Fruit fly (Drosophila melanogaster) whole organism, adult: ENCODE measurements around the gene Cypl.

Experiments
- CG11617 ChIP-seq: fragments of 200-800 bp; sonication (Bioruptor generic); optimal IDR thresholded peaks from 2 replicates; lab custom pipeline; 2017; ENCODE audit warnings: mild to moderate bottlenecking, missing biosample characterization, missing genetic modification reagents, missing genetic modification characterization
- CG14711 ChIP-seq: fragments of 200-800 bp; sonication (Bioruptor generic); optimal IDR thresholded peaks from 2 replicates; lab custom pipeline; 2018; ENCODE audit warnings: missing biosample characterization, mild to moderate bottlenecking, missing genetic modification characterization, moderate library complexity
- CG33017 ChIP-seq: fragments of 200-800 bp; sonication (Bioruptor generic); optimal IDR thresholded peaks from 2 replicates; lab custom pipeline; 2018; ENCODE audit warnings: missing biosample characterization, mild to moderate bottlenecking, missing genetic modification characterization, moderate library complexity
- CG7045 ChIP-seq: fragments of 200-800 bp; sonication (Bioruptor generic); optimal IDR thresholded peaks from 2 replicates; lab custom pipeline; 2017; ENCODE audit warnings: missing biosample characterization, mild to moderate bottlenecking, missing genetic modification characterization
- CG7101 ChIP-seq: fragments of 200-800 bp; sonication (Bioruptor generic); optimal IDR thresholded peaks from 2 replicates; lab custom pipeline; 2018; ENCODE audit warnings: missing biosample characterization, mild to moderate bottlenecking, missing genetic modification characterization, moderate library complexity
- Clk ChIP-seq: fragments of 200-800 bp; sonication (Bioruptor generic); optimal IDR thresholded peaks from 2 replicates; lab custom pipeline; 2017; ENCODE audit warnings: missing biosample characterization, missing genetic modification characterization
- Hr96 ChIP-seq: fragments of 200-800 bp; sonication (Bioruptor generic); optimal IDR thresholded peaks from 2 replicates; lab custom pipeline; 2016; ENCODE audit warnings: missing biosample characterization, missing genetic modification characterization
- bab1 ChIP-seq: fragments of 200-800 bp; sonication (Bioruptor generic); optimal IDR thresholded peaks from 3 replicates; lab custom pipeline; 2019; ENCODE audit warnings: missing biosample characterization, mild to moderate bottlenecking, missing genetic modification characterization, moderate library complexity
- cic ChIP-seq: fragments of 200-800 bp; sonication (Bioruptor generic); optimal IDR thresholded peaks from 2 replicates; lab custom pipeline; 2017; ENCODE audit warnings: missing biosample characterization, mild to moderate bottlenecking, missing genetic modification characterization, moderate library complexity
- cnc ChIP-seq, 2 experiments: fragments of >200 bp; optimal IDR thresholded peaks; 2 replicates each; lab custom pipeline; 2017
- kay ChIP-seq: fragments of 200-800 bp; sonication (Bioruptor generic); peaks from one replicate; lab custom pipeline; 2016; ENCODE audit warnings: missing biosample characterization, missing genetic modification characterization, borderline replicate concordance
- pad ChIP-seq: fragments of 200-800 bp; sonication (Bioruptor generic); optimal IDR thresholded peaks from 3 replicates; lab custom pipeline; 2017; ENCODE audit warnings: missing biosample characterization, missing genetic modification characterization, mild to moderate bottlenecking, moderate library complexity, missing genetic modification reagents
- toe ChIP-seq: fragments of 200-800 bp; sonication (Bioruptor generic); optimal IDR thresholded peaks from 2 replicates; lab custom pipeline; 2016; ENCODE audit warnings: missing biosample characterization, missing genetic modification characterization

dm6 chr3L:515614-516013 is 27.1 kb downstream of the Cypl start:
- TF ChIP-seq bab1 (GFP tag; lab: Kevin White, UChicago) = no peak
- no peak for TF ChIP-seq CG7045 (GFP tag; lab: Kevin White, UChicago)
- TF ChIP-seq kay (GFP tag; lab: Kevin White, UChicago) = no peak
- TF ChIP-seq CG33017 (tag; lab: Kevin White, UChicago) = no peak
- no peak for TF ChIP-seq pad (GFP tag; lab: Kevin White, UChicago)
- TF ChIP-seq cic = no peak
- TF ChIP-seq Hr96 = no peak
- no peak for TF ChIP-seq CG14711 (tag; lab: Kevin White, UChicago)
- no peak for TF ChIP-seq cnc (optimal IDR thresholded peaks at IDR 0.05; lab: Kevin White, UChicago)
- TF ChIP-seq Clk (GFP tag; lab: Kevin White, UChicago) = no peak
- no peak for TF ChIP-seq CG7101 (tag; lab: Kevin White, UChicago)
- no peak for TF ChIP-seq toe
- TF ChIP-seq CG11617 = no peak
